Worm (Caenorhabditis elegans) whole organism, L4 larva: Measurements from ENCODE around the gene crh-1.

Experiments
- F49E8.2 ChIP-seq: sonication (generic microtip); optimal IDR thresholded peaks from 2 replicates; lab custom pipeline; 2016; ENCODE audit warnings: missing compliant biosample characterization, mild to moderate bottlenecking, missing genetic modification characterization, borderline replicate concordance
- R02D3.7 ChIP-seq: fragments of 150-350 bp; sonication (generic microtip); optimal IDR thresholded peaks from 3 replicates; lab custom pipeline; 2014; ENCODE audit warnings: missing biosample characterization, missing genetic modification characterization
- T20F7.1 ChIP-seq: fragments of 200-800 bp; sonication (Bioruptor generic); optimal IDR thresholded peaks from 2 replicates; lab custom pipeline; 2018; ENCODE audit warnings: mild to moderate bottlenecking, missing genetic modification characterization, missing compliant biosample characterization
- Y48G9A.11 ChIP-seq: fragments of 200-800 bp; sonication (Bioruptor generic); IDR thresholded peaks from 2 replicates; pipeline ENCODE4 v1.3.6; 2022; ENCODE audit warnings: missing genetic modification reagents, missing genetic modification characterization, missing compliant biosample characterization
- Y5F2A.4 ChIP-seq: fragments of 200-800 bp; sonication (Bioruptor generic); optimal IDR thresholded peaks from 2 replicates; lab custom pipeline; 2018; ENCODE audit warnings: mild to moderate bottlenecking, missing genetic modification characterization, missing compliant biosample characterization
- Y75B8A.6 ChIP-seq: fragments of 200-800 bp; sonication (Bioruptor generic); IDR thresholded peaks from 2 replicates; pipeline ENCODE4 v1.3.6; 2022; ENCODE audit warnings: missing genetic modification reagents, missing genetic modification characterization, missing compliant biosample characterization
- aha-1 ChIP-seq: fragments of 150-350 bp; peaks from one replicate; lab custom pipeline; 2014; ENCODE audit warnings: missing biosample characterization, missing genetic modification characterization
- arid-1 ChIP-seq: fragments of 200-800 bp; sonication (Bioruptor generic); conservative IDR thresholded peaks from 2 replicates; pipeline ENCODE4 v1.3.6; 2022; ENCODE audit warnings: missing genetic modification reagents, missing genetic modification characterization, missing compliant biosample characterization
- attf-4 ChIP-seq: sonication (generic microtip); optimal IDR thresholded peaks from 3 replicates; lab custom pipeline; 2017; ENCODE audit warnings: missing biosample characterization, missing genetic modification characterization
- ceh-44 ChIP-seq: fragments of 200-800 bp; sonication (Bioruptor generic); IDR thresholded peaks from 2 replicates; pipeline ENCODE4 v1.3.6; 2022; ENCODE audit warnings: missing genetic modification reagents, missing genetic modification characterization, missing compliant biosample characterization
- ces-1 ChIP-seq: fragments of 150-350 bp; sonication (generic microtip); optimal IDR thresholded peaks from 4 replicates; lab custom pipeline; 2014; ENCODE audit warnings: missing biosample characterization, missing genetic modification reagents, missing genetic modification characterization
- cey-2 ChIP-seq: sonication (generic microtip); optimal IDR thresholded peaks from 3 replicates; lab custom pipeline; 2017; ENCODE audit warnings: missing genetic modification characterization, mild to moderate bottlenecking, missing compliant biosample characterization, antibody characterized with exemption, borderline replicate concordance; ENCODE audit not compliant: insufficient read depth
- daf-16 ChIP-seq, 3 experiments: sonication (generic microtip); optimal IDR thresholded peaks; 2 replicates each; lab custom pipeline; 2016 to 2017; ENCODE audit warnings: missing genetic modification characterization in 3 of 3, missing genetic modification reagents in 3 of 3, mild to moderate bottlenecking in 2 of 3, missing compliant biosample characterization in 2 of 3, missing biosample characterization in 1 of 3, moderate library complexity in 1 of 3
- daf-19 ChIP-seq: fragments of 200-800 bp; sonication (Bioruptor generic); conservative IDR thresholded peaks from 2 replicates; pipeline ENCODE4 v1.3.6; 2022; ENCODE audit warnings: missing genetic modification characterization, missing compliant biosample characterization
- dmd-6 ChIP-seq: fragments of 200-800 bp; sonication (Bioruptor generic); IDR thresholded peaks from 2 replicates; pipeline ENCODE4 v1.3.6; 2022; ENCODE audit warnings: missing genetic modification reagents, missing genetic modification characterization, missing compliant biosample characterization
- dpl-1 ChIP-seq: fragments of 150-350 bp; optimal IDR thresholded peaks from 2 replicates; lab custom pipeline; 2014; ENCODE audit warnings: missing biosample characterization, missing genetic modification reagents, missing genetic modification characterization
- dve-1 ChIP-seq: sonication (generic microtip); optimal IDR thresholded peaks from 2 replicates; lab custom pipeline; 2017; ENCODE audit warnings: antibody characterized with exemption, mild to moderate bottlenecking, missing genetic modification characterization, missing compliant biosample characterization; ENCODE audit not compliant: insufficient read depth
- egl-27 ChIP-seq: sonication (generic microtip); optimal IDR thresholded peaks from 3 replicates; lab custom pipeline; 2017; ENCODE audit warnings: missing biosample characterization, missing genetic modification reagents, missing genetic modification characterization
- fkh-10 ChIP-seq: fragments of 150-350 bp; optimal IDR thresholded peaks from 2 replicates; lab custom pipeline; 2014; ENCODE audit warnings: missing biosample characterization, missing genetic modification reagents, missing genetic modification characterization
- hif-1 ChIP-seq, 2 experiments: sonication (generic microtip); optimal IDR thresholded peaks; 2 replicates each; lab custom pipeline; 2016 to 2017; ENCODE audit warnings: missing compliant biosample characterization in 2 of 2, missing genetic modification characterization in 2 of 2, missing genetic modification reagents in 2 of 2, missing genotype in 2 of 2, mild to moderate bottlenecking in 1 of 2
- hmg-1.1 ChIP-seq: fragments of 200-800 bp; sonication (Bioruptor generic); IDR thresholded peaks from 2 replicates; pipeline ENCODE4 v1.3.6; 2022; ENCODE audit warnings: missing genetic modification reagents, missing genetic modification characterization, missing compliant biosample characterization
- jun-1 ChIP-seq: fragments of 150-350 bp; optimal IDR thresholded peaks from 2 replicates; lab custom pipeline; 2014; ENCODE audit warnings: missing biosample characterization, missing genetic modification reagents, missing genetic modification characterization
- lin-13 ChIP-seq: fragments of 150-350 bp; optimal IDR thresholded peaks from 2 replicates; lab custom pipeline; 2014; ENCODE audit warnings: missing biosample characterization, missing genetic modification reagents, missing genetic modification characterization
- lin-15B ChIP-seq: fragments of 150-350 bp; sonication (generic microtip); optimal IDR thresholded peaks from 3 replicates; lab custom pipeline; 2014; ENCODE audit warnings: missing biosample characterization, missing genetic modification characterization
- lin-29 ChIP-seq: fragments of 200-800 bp; sonication (Bioruptor generic); IDR thresholded peaks from 2 replicates; pipeline ENCODE4 v1.3.6; 2022; ENCODE audit warnings: missing genetic modification reagents, missing genetic modification characterization, missing compliant biosample characterization
- lin-38 ChIP-seq: fragments of 200-800 bp; sonication (Bioruptor generic); IDR thresholded peaks from 2 replicates; pipeline ENCODE4 v1.3.6; 2022; ENCODE audit warnings: missing genetic modification reagents, missing genetic modification characterization, missing compliant biosample characterization
- lir-3 ChIP-seq: sonication (generic microtip); optimal IDR thresholded peaks from 2 replicates; lab custom pipeline; 2016; ENCODE audit warnings: mild to moderate bottlenecking, missing genetic modification characterization, missing compliant biosample characterization
- mdl-1 ChIP-seq, 2 experiments: fragments of 150-350 bp in 1 of 2; sonication (generic microtip) in 1 of 2; optimal IDR thresholded peaks; 2 replicates each; lab custom pipeline; 2014 to 2017; ENCODE audit warnings: missing biosample characterization in 2 of 2, missing genetic modification characterization in 2 of 2
- mxl-3 ChIP-seq: fragments of 200-800 bp; sonication (Bioruptor generic); optimal IDR thresholded peaks from 2 replicates; lab custom pipeline; 2018; ENCODE audit warnings: mild to moderate bottlenecking, missing genetic modification characterization, missing compliant biosample characterization
- nhr-102 ChIP-seq: sonication (generic microtip); optimal IDR thresholded peaks from 2 replicates; lab custom pipeline; 2016; ENCODE audit warnings: mild to moderate bottlenecking, missing genetic modification characterization, moderate library complexity, missing compliant biosample characterization
- nhr-111 ChIP-seq: fragments of 200-800 bp; sonication (Bioruptor generic); optimal IDR thresholded peaks from 2 replicates; lab custom pipeline; 2018; ENCODE audit warnings: mild to moderate bottlenecking, missing genetic modification characterization, missing compliant biosample characterization
- nhr-28 ChIP-seq: fragments of 150-350 bp; optimal IDR thresholded peaks from 2 replicates; lab custom pipeline; 2014; ENCODE audit warnings: missing biosample characterization, missing genetic modification characterization
- nhr-77 ChIP-seq: fragments of 150-350 bp; optimal IDR thresholded peaks from 2 replicates; lab custom pipeline; 2014; ENCODE audit warnings: missing biosample characterization, missing genetic modification characterization
- pha-4 ChIP-seq, 2 experiments: fragments of 150-350 bp in 1 of 2; fragments of 200-800 bp in 1 of 2; sonication (Bioruptor generic) in 1 of 2; IDR thresholded peaks in 1 of 2; optimal IDR thresholded peaks in 1 of 2; 2 replicates each; pipeline versions ENCODE4 v1.3.6 to Lab custom; 2014 to 2022; ENCODE audit warnings: missing genetic modification characterization in 2 of 2, missing genetic modification reagents in 2 of 2, missing biosample characterization in 1 of 2, missing compliant biosample characterization in 1 of 2
- php-3 ChIP-seq: fragments of 200-800 bp; sonication (Bioruptor generic); IDR thresholded peaks from 2 replicates; pipeline ENCODE4 v1.3.6; 2022; ENCODE audit warnings: missing genetic modification reagents, missing genetic modification characterization, missing compliant biosample characterization
- rbr-2 ChIP-seq: sonication (generic microtip); optimal IDR thresholded peaks from 2 replicates; lab custom pipeline; 2016; ENCODE audit warnings: missing genotype, missing genetic modification characterization, missing compliant biosample characterization
- saeg-2 ChIP-seq: fragments of 200-800 bp; sonication (Bioruptor generic); IDR thresholded peaks from 2 replicates; pipeline ENCODE4 v1.3.6; 2022; ENCODE audit warnings: missing genetic modification reagents, missing genetic modification characterization, missing compliant biosample characterization
- sdz-12 ChIP-seq: fragments of 200-800 bp; sonication (Bioruptor generic); optimal IDR thresholded peaks from 2 replicates; lab custom pipeline; 2018; ENCODE audit warnings: mild to moderate bottlenecking, missing genetic modification characterization, missing compliant biosample characterization
- spr-1 ChIP-seq: sonication (generic microtip); optimal IDR thresholded peaks from 2 replicates; lab custom pipeline; 2016; ENCODE audit warnings: mild to moderate bottlenecking, missing genetic modification characterization, missing compliant biosample characterization
- spr-3 ChIP-seq: fragments of 200-800 bp; sonication (Bioruptor generic); optimal IDR thresholded peaks from 2 replicates; lab custom pipeline; 2018; ENCODE audit warnings: mild to moderate bottlenecking, missing genetic modification characterization, missing compliant biosample characterization
- tag-97 ChIP-seq: fragments of 200-800 bp; sonication (Bioruptor generic); IDR thresholded peaks from 2 replicates; pipeline ENCODE4 v1.3.6; 2022; ENCODE audit warnings: missing genetic modification characterization, missing compliant biosample characterization
- tra-1 ChIP-seq: fragments of 200-800 bp; sonication (Bioruptor generic); IDR thresholded peaks from 2 replicates; pipeline ENCODE4 v1.3.6; 2022; ENCODE audit warnings: missing genetic modification reagents, missing genetic modification characterization, missing compliant biosample characterization
- unc-62 ChIP-seq, 3 experiments: fragments of 150-350 bp in 1 of 3; sonication (generic microtip); optimal IDR thresholded peaks in 2 of 3; peaks in 1 of 3; 1 replicate in 1 of 3; 2 replicates in 2 of 3; lab custom pipeline; 2014 to 2017; ENCODE audit warnings: missing biosample characterization in 3 of 3, missing genetic modification characterization in 3 of 3, missing genetic modification reagents in 3 of 3, missing genotype in 1 of 3
- vab-7 ChIP-seq: fragments of 200-800 bp; sonication (Bioruptor generic); IDR thresholded peaks from 2 replicates; pipeline ENCODE4 v1.3.6; 2022; ENCODE audit warnings: missing genetic modification reagents, missing genetic modification characterization, missing compliant biosample characterization
- zfp-3 ChIP-seq: fragments of 200-800 bp; sonication (Bioruptor generic); conservative IDR thresholded peaks from 2 replicates; pipeline ENCODE4 v1.3.6; 2022; ENCODE audit warnings: missing genetic modification reagents, missing genetic modification characterization, missing compliant biosample characterization
- zip-2 ChIP-seq: fragments of 150-350 bp; optimal IDR thresholded peaks from 2 replicates; lab custom pipeline; 2014; ENCODE audit warnings: missing biosample characterization, missing genetic modification characterization
- ztf-7 ChIP-seq: fragments of 150-350 bp; optimal IDR thresholded peaks from 2 replicates; lab custom pipeline; 2014; ENCODE audit warnings: missing biosample characterization, missing genetic modification characterization

Gene crh-1

DNA sequence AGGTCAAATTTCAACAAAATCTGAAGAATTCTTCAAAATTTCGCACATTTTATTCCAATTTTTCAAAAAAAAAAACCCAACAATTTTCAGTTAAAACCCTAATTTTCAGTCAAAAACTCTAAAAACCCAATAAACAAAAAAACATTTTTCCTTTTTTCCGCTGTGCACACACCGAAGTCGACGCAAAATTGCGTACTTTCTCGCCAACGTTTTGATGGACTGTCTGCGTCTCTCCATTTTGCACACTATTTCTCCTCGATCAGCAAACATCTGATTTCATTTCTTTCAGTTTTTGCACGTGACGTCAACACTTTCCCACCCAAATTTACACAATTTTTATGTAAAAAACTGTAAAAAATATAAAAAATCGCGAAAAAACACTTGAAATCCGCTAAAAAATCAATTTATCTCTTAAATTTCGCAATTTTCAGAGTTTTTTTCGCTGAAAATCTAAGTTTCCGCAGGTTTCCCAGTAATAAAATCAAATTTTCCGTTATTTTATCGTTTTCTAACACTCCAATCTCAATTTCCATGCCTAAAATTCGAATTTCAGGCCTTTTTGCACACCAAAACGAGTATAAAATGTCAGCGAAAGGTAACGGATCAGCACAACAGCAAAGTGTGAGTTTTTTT lies at the start of gene crh-1:
crh-1 (plus strand) TSS at position 583 of the 633 bp plus-strand sequence.
- TF ChIP-seq Y75B8A.6 (GFP tag; lab: Robert Waterston, UW): no peak
- no peak for TF ChIP-seq F49E8.2
- TF ChIP-seq ces-1 (GFP tag; lab: Kevin White, UChicago): no peak
- no peak for TF ChIP-seq ceh-44 (GFP tag; lab: Robert Waterston, UW)
- 0 out of 2 replicates have a peak, but pooled peaks have one; percentile 60 for TF ChIP-seq pha-4 (GFP tag; IDR thresholded peaks at IDR 0.05; lab: Robert Waterston, UW)
- peak; percentile 57 for TF ChIP-seq pha-4 (tag; optimal IDR thresholded peaks at IDR 0.05; lab: Kevin White, UChicago)
- no peak for TF ChIP-seq lin-15B
- peak; percentile 61 for TF ChIP-seq rbr-2 (tag; lab: Kevin White, UChicago)
- no peak for TF ChIP-seq spr-3
- no peak for TF ChIP-seq lin-29 (GFP tag; lab: Robert Waterston, UW)
- no peak for TF ChIP-seq attf-4 (tag; lab: Kevin White, UChicago)
- peak; percentile 76 for TF ChIP-seq dpl-1 (GFP tag; lab: Kevin White, UChicago)
- no peak for TF ChIP-seq egl-27
- TF ChIP-seq zip-2: no peak
- TF ChIP-seq Y5F2A.4 (GFP tag; lab: Kevin White, UChicago): no peak
- TF ChIP-seq unc-62 (GFP tag; optimal IDR thresholded peaks at IDR 0.05 in 1 of 2; lab: Kevin White, UChicago): peak in 1 of 2 experiments; percentile 10
- TF ChIP-seq unc-62 (tag; optimal IDR thresholded peaks at IDR 0.05; lab: Kevin White, UChicago): no peak
- peak; percentile 45 for TF ChIP-seq spr-1 (tag; lab: Kevin White, UChicago)
- peak; percentile 61 for TF ChIP-seq hmg-1.1 (GFP tag; lab: Robert Waterston, UW)
- peak in 1 of 2 experiments; percentile 35 for TF ChIP-seq daf-16 (GFP tag; optimal IDR thresholded peaks at IDR 0.05; lab: Kevin White, UChicago)
- peak; percentile 86 for TF ChIP-seq daf-16 (tag; optimal IDR thresholded peaks at IDR 0.05; lab: Kevin White, UChicago)
- TF ChIP-seq nhr-77 (tag; lab: Kevin White, UChicago): peak; percentile 28
- TF ChIP-seq daf-19 (GFP tag; lab: Robert Waterston, UW): no peak
- TF ChIP-seq T20F7.1 (GFP tag; lab: Kevin White, UChicago): no peak
- peak; percentile 77 for TF ChIP-seq lin-38 (GFP tag; lab: Robert Waterston, UW)
- TF ChIP-seq tag-97: no peak
- peak; percentile 58 for TF ChIP-seq ztf-7
- peak; percentile 69 for TF ChIP-seq lin-13 (GFP tag; lab: Kevin White, UChicago)
- no peak for TF ChIP-seq jun-1 (tag; lab: Kevin White, UChicago)
- TF ChIP-seq mdl-1 (tag; optimal IDR thresholded peaks at IDR 0.05; lab: Kevin White, UChicago): peak in 1 of 2 experiments; percentile 62
- TF ChIP-seq hif-1 (tag; optimal IDR thresholded peaks at IDR 0.05; lab: Kevin White, UChicago): peak in 1 of 2 experiments; percentile 55
- no peak for TF ChIP-seq arid-1 (GFP tag; lab: Robert Waterston, UW)
- peak; percentile 83 for TF ChIP-seq dve-1
- no peak for TF ChIP-seq sdz-12
- peak; percentile 99 for TF ChIP-seq aha-1 (tag; lab: Kevin White, UChicago)
- TF ChIP-seq mxl-3: peak; percentile 33
- no peak for TF ChIP-seq R02D3.7 (tag; lab: Kevin White, UChicago)
- peak; percentile 60 for TF ChIP-seq nhr-28 (tag; lab: Kevin White, UChicago)
- TF ChIP-seq nhr-111 (GFP tag; lab: Kevin White, UChicago): no peak
- no peak for TF ChIP-seq Y48G9A.11 (GFP tag; lab: Robert Waterston, UW)
- TF ChIP-seq nhr-102 (tag; lab: Kevin White, UChicago): peak; percentile 63
- TF ChIP-seq lir-3 (tag; lab: Kevin White, UChicago): no peak
- TF ChIP-seq tra-1 (GFP tag; lab: Robert Waterston, UW): no peak
- TF ChIP-seq saeg-2 (GFP tag; lab: Robert Waterston, UW): no peak
- TF ChIP-seq zfp-3 (GFP tag; lab: Robert Waterston, UW): 0 out of 2 replicates have a peak, but pooled peaks have one; percentile 41
- no peak for TF ChIP-seq cey-2 (tag; lab: Kevin White, UChicago)
- TF ChIP-seq php-3: peak; percentile 70
- no peak for TF ChIP-seq vab-7 (GFP tag; lab: Robert Waterston, UW)
- TF ChIP-seq dmd-6: peak; percentile 67
- TF ChIP-seq fkh-10 (GFP tag; lab: Kevin White, UChicago): no peak
